Worm (Caenorhabditis elegans): ENCODE results near the gene C35A11.4.
A peak's percentile ranks its signal among the peaks of the same experiment; 100 is the strongest.

Gene C35A11.4

DNA sequence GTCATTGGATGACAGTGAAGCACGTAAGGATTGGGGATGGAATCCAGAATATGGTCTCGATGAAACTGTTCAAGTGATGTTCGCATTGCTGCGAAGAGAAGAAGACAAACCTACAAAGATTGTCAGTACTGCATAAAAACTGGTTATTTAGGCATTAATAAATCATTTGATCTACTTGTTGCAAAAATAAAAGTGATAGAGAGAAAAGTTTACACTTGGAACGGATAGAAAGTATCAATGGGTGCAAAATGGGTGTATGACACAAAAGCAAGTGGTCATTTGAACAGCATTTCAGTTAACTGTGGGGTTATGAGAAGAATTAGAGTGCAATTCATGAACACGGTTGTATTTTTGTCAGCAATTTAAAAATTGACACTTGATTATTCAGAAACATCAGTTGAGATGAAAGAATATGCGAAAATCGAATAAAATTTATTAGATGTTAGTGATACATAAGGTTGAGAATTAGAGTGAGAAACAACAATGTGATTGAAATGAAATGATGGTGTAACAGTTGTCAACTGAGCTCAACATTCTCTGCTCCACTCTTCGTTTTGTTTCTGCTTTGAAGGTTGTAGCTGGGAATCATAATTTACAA, 20.0 kb upstream of the C35A11.4 start, which contains the start of gene F08F3.10:
Gene F08F3.10 (plus strand): TSS at position 548 of the 598 bp plus-strand sequence.
- no peak for TF ChIP-seq fkh-3 (tag; optimal IDR thresholded peaks at IDR 0.05)
- TF ChIP-seq K11D2.4 (GFP tag; IDR thresholded peaks at IDR 0.05): no peak
- no peak for TF ChIP-seq hsf-1 (GFP tag; IDR thresholded peaks at IDR 0.05)
- TF ChIP-seq die-1 (tag; optimal IDR thresholded peaks at IDR 0.05): no peak
- TF ChIP-seq zfh-2 (GFP tag; conservative IDR thresholded peaks at IDR 0.05): no peak
- no peak for TF ChIP-seq him-1 (tag; optimal IDR thresholded peaks at IDR 0.05)
- no peak for TF ChIP-seq somi-1 (GFP tag; optimal IDR thresholded peaks at IDR 0.05)
- TF ChIP-seq lin-54 (GFP tag; optimal IDR thresholded peaks at IDR 0.05): no peak
- TF ChIP-seq ztf-26 (tag; optimal IDR thresholded peaks at IDR 0.05): no peak

DNA sequence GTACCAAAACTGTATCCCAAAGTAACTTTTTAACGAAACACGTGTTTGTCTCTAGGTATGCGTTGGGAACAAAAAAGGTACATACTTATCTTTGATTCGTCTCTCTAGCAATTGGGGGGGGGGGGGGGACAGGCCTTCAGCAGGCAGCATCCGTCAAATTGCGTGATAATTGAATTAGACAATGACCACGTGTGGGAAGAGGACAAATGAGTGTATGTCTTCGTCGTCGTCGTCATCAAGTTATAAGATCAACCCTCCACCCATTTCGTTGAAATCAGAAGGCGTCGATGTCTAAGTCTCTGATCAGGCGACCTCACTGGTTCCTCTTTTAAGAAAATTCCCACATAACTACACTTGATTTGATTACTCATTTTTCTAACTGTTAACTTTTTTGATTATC, 17.7 kb upstream of the C35A11.4 start, which contains the start of gene F08F3.4:
Gene F08F3.4 (plus strand): TSS at position 277 of the 400 bp plus-strand sequence.
- TF ChIP-seq ceh-79 (tag; optimal IDR thresholded peaks at IDR 0.05): no peak
- no peak for TF ChIP-seq unc-62 (GFP tag; optimal IDR thresholded peaks at IDR 0.05)
- TF ChIP-seq ztf-6 (GFP tag; IDR thresholded peaks at IDR 0.05): no peak
- TF ChIP-seq ets-4 (GFP tag; optimal IDR thresholded peaks at IDR 0.05): no peak
- TF ChIP-seq K11D2.4 (GFP tag; IDR thresholded peaks at IDR 0.05): 0 out of 2 replicates have a peak, but pooled peaks have one; percentile 37
- peak; percentile 91 for TF ChIP-seq somi-1 (GFP tag; optimal IDR thresholded peaks at IDR 0.05)
- TF ChIP-seq lir-1 (GFP tag; conservative IDR thresholded peaks at IDR 0.05): no peak
- TF ChIP-seq sdz-38 (tag; optimal IDR thresholded peaks at IDR 0.05): no peak
- TF ChIP-seq C06A6.2 (GFP tag; conservative IDR thresholded peaks at IDR 0.05): peak; percentile 51; the same call in 1 of the 2 replicates
- no peak for TF ChIP-seq snpc-1.1 (tag; optimal IDR thresholded peaks at IDR 0.05; ENCODE audit: insufficient read depth)
- no peak for TF ChIP-seq nhr-120 (GFP tag; IDR thresholded peaks at IDR 0.05)
- TF ChIP-seq nfya-2 (GFP tag; IDR thresholded peaks at IDR 0.05): no peak
- TF ChIP-seq attf-3 (GFP tag; conservative IDR thresholded peaks at IDR 0.05): no peak
- TF ChIP-seq attf-6 (GFP tag; IDR thresholded peaks at IDR 0.05): no peak
- TF ChIP-seq ztf-26 (tag; optimal IDR thresholded peaks at IDR 0.05): peak; percentile 93
- TF ChIP-seq B0019.2 (GFP tag; conservative IDR thresholded peaks at IDR 0.05): no peak
- no peak for TF ChIP-seq die-1 (tag; optimal IDR thresholded peaks at IDR 0.05)
- peak; percentile 46; the same call in 1 of the 2 replicates for TF ChIP-seq nfyb-1 (GFP tag; IDR thresholded peaks at IDR 0.05)
- TF ChIP-seq zfh-2 (GFP tag; conservative IDR thresholded peaks at IDR 0.05): no peak
- no peak for TF ChIP-seq repo-1 (tag; optimal IDR thresholded peaks at IDR 0.05)
- peak; percentile 17 for TF ChIP-seq chd-7 (tag; optimal IDR thresholded peaks at IDR 0.05)
- no peak for TF ChIP-seq Y53F4B.3 (GFP tag; IDR thresholded peaks at IDR 0.05)
- TF ChIP-seq F52B5.7 (tag; optimal IDR thresholded peaks at IDR 0.05): no peak
- peak; percentile 25 for TF ChIP-seq lin-40 (tag; optimal IDR thresholded peaks at IDR 0.05)
- TF ChIP-seq nhr-179 (tag; optimal IDR thresholded peaks at IDR 0.05): no peak
- TF ChIP-seq sptf-2 (GFP tag; optimal IDR thresholded peaks at IDR 0.05): no peak
- no peak for TF ChIP-seq cebp-1 (GFP tag; IDR thresholded peaks at IDR 0.05)
- peak; percentile 35 for TF ChIP-seq cebp-1 (tag; optimal IDR thresholded peaks at IDR 0.05)
- TF ChIP-seq ccch-3 (GFP tag; optimal IDR thresholded peaks at IDR 0.05): no peak
- 0 out of 2 replicates have a peak, but pooled peaks have one; percentile 20 for TF ChIP-seq B0336.3 (GFP tag; IDR thresholded peaks at IDR 0.05)
- no peak for TF ChIP-seq tbx-9 (tag; optimal IDR thresholded peaks at IDR 0.05; ENCODE audit: borderline replicate concordance)
- peak; percentile 55; the same call in 1 of the 2 replicates for TF ChIP-seq lin-26 (GFP tag; IDR thresholded peaks at IDR 0.05)
- no peak for TF ChIP-seq snpc-3.4 (tag; optimal IDR thresholded peaks at IDR 0.05)
- no peak for TF ChIP-seq pha-4 (tag; optimal IDR thresholded peaks at IDR 0.05)
- TF ChIP-seq dox-1 (GFP tag; IDR thresholded peaks at IDR 0.05): no peak
- no peak for TF ChIP-seq cebp-2 (GFP tag; IDR thresholded peaks at IDR 0.05)
- no peak for TF ChIP-seq mcd-1 (GFP tag; IDR thresholded peaks at IDR 0.05)
- no peak for TF ChIP-seq attf-5 (GFP tag; optimal IDR thresholded peaks at IDR 0.05)
- peak; percentile 5 for TF ChIP-seq atf-7 (tag; optimal IDR thresholded peaks at IDR 0.05)
- no peak for TF ChIP-seq egl-44 (GFP tag; IDR thresholded peaks at IDR 0.05)
- TF ChIP-seq efl-1 (GFP tag; optimal IDR thresholded peaks at IDR 0.05): no peak
- no peak for TF ChIP-seq unc-130 (GFP tag; optimal IDR thresholded peaks at IDR 0.05)
- no peak for TF ChIP-seq egrh-3 (GFP tag; IDR thresholded peaks at IDR 0.05)
